Fruit fly (Drosophila melanogaster) Kc167 (cell line): ENCODE data around the gene CG10803.

Experiments
- Myc ChIP-seq: fragments of >200 bp; optimal IDR thresholded peaks from 2 replicates; lab custom pipeline; 2017; ENCODE audit warnings: missing external identifiers
- Sin3A ChIP-seq: fragments of >200 bp; optimal IDR thresholded peaks from 2 replicates; lab custom pipeline; 2018; ENCODE audit warnings: missing external identifiers
- h ChIP-seq: fragments of >200 bp; optimal IDR thresholded peaks from 3 replicates; lab custom pipeline; 2018; ENCODE audit warnings: missing external identifiers
- insv ChIP-seq: fragments of >200 bp; optimal IDR thresholded peaks from 3 replicates; lab custom pipeline; 2018; ENCODE audit warnings: missing external identifiers
- psq ChIP-seq: fragments of >200 bp; optimal IDR thresholded peaks from 2 replicates; lab custom pipeline; 2017; ENCODE audit warnings: missing external identifiers
- ttk ChIP-seq: sonication (Bioruptor generic); optimal IDR thresholded peaks from 2 replicates; lab custom pipeline; 2017; ENCODE audit warnings: missing external identifiers

DNA sequence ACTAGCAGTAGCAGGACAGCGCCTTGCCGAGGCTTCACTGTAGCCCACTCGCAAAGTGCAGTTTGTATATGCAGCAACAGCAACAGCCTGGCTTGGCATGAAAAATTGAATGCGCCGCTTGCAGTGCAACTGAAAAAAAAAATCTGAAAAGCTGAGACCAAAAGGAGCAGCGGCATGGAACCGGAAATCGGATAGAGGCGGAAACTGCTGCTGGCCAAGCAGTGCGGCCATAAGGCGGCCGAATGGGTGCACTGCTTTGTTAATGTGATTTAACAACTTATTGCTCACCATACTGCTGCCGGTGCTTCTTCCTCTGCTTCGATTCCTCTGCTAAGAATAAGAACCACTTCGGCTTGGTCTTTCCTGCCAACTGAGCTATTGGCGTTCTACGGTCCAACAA is 18.8 kb downstream of the CG10803 start:
- TF ChIP-seq Sin3A (lab: Kevin White, UChicago) (no peak), h (lab: Kevin White, UChicago) (no peak), psq (no peak), Myc (lab: Kevin White, UChicago) (no peak), ttk (lab: Kevin White, UChicago) (no peak), insv (no peak)
